Worm (Caenorhabditis elegans) whole organism, midembryonic: ENCODE data around the gene str-163.

ENCODE experiments used
- cog-1 ChIP-seq: sonication (generic microtip); optimal IDR thresholded peaks from 2 replicates; lab custom pipeline; 2016; ENCODE audit warnings: missing genetic modification characterization, missing compliant biosample characterization
- flt-1 ChIP-seq: fragments of 200-800 bp; sonication (Bioruptor generic); IDR thresholded peaks from 2 replicates; pipeline ENCODE4 v1.3.6; 2022; ENCODE audit warnings: missing genetic modification characterization, missing compliant biosample characterization
- ref-1 ChIP-seq: fragments of 200-800 bp; sonication (Bioruptor generic); conservative IDR thresholded peaks from 2 replicates; pipeline ENCODE4 v1.3.6; 2022; ENCODE audit warnings: missing genetic modification reagents, missing genetic modification characterization, missing compliant biosample characterization

DNA sequence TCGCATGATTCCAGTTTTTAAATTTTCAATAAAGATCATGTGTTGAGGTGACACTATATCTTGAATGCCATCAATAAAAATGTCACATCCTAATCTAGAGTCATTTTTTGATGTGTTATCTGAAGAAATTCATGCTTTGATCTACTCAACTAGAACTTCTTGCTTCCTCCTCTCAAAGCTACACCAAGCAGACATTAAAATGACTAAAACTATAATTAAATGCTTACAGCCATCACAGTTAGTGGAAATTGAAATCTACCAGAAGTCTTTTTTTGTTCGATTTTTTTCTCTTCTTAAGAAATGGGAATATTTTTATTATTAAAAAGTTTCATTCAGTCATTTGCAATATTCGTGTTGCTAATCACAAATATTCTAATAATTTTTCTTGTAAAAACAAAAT is 36.2 kb upstream of the str-163 start, which contains the start of gene str-158:
- TF ChIP-seq cog-1 (no peak), ref-1 (GFP tag; lab: Robert Waterston, UW) (no peak), flt-1 (no peak)
